Worm (Caenorhabditis elegans) whole organism, L2 larva: ENCODE measurements around the gene cwn-2.

ENCODE experiments used
- ama-1 ChIP-seq: fragments of 150-350 bp; optimal IDR thresholded peaks from 2 replicates; lab custom pipeline; 2018; ENCODE audit warnings: inconsistent platforms
- ceh-16 ChIP-seq: fragments of 150-350 bp; optimal IDR thresholded peaks from 2 replicates; lab custom pipeline; 2014; ENCODE audit warnings: missing biosample characterization, missing genetic modification characterization
- lin-39 ChIP-seq: fragments of 150-350 bp; optimal IDR thresholded peaks from 2 replicates; lab custom pipeline; 2014; ENCODE audit warnings: missing biosample characterization, missing genetic modification reagents, missing genetic modification characterization
- mdl-1 ChIP-seq, 2 experiments: fragments of 150-350 bp in 1 of 2; sonication (generic microtip) in 1 of 2; optimal IDR thresholded peaks; 2 replicates each; lab custom pipeline; 2017; ENCODE audit warnings: missing biosample characterization in 2 of 2, missing genetic modification characterization in 2 of 2
- nhr-11 ChIP-seq: fragments of 150-350 bp; optimal IDR thresholded peaks from 2 replicates; lab custom pipeline; 2014; ENCODE audit warnings: missing biosample characterization, missing genetic modification characterization
- nhr-12 ChIP-seq: fragments of 150-350 bp; optimal IDR thresholded peaks from 2 replicates; lab custom pipeline; 2014; ENCODE audit warnings: missing biosample characterization, missing genetic modification characterization
- nhr-237 ChIP-seq: fragments of 150-350 bp; optimal IDR thresholded peaks from 2 replicates; lab custom pipeline; 2014; ENCODE audit warnings: missing biosample characterization, missing genetic modification characterization
- ztf-4 ChIP-seq: fragments of 150-350 bp; optimal IDR thresholded peaks from 2 replicates; lab custom pipeline; 2014; ENCODE audit warnings: missing biosample characterization, missing genetic modification characterization

- TF ChIP-seq nhr-12 (tag; lab: Kevin White, UChicago) (no peak), nhr-11 (tag; lab: Kevin White, UChicago) (no peak), ama-1 (lab: Kevin White, UChicago) (no peak), nhr-237 (tag; lab: Kevin White, UChicago) (no peak), ceh-16 (tag; lab: Kevin White, UChicago) (no peak), ztf-4 (no peak), lin-39 (tag; lab: Kevin White, UChicago) (no peak), mdl-1 (tag; optimal IDR thresholded peaks at IDR 0.05; lab: Kevin White, UChicago) (no peak)
These were observed 10.4 kb downstream of the cwn-2 start for ce11 chrIV:10078003-10078402.
